Fruit fly (Drosophila melanogaster): ENCODE results near the gene CG14778.

DNA sequence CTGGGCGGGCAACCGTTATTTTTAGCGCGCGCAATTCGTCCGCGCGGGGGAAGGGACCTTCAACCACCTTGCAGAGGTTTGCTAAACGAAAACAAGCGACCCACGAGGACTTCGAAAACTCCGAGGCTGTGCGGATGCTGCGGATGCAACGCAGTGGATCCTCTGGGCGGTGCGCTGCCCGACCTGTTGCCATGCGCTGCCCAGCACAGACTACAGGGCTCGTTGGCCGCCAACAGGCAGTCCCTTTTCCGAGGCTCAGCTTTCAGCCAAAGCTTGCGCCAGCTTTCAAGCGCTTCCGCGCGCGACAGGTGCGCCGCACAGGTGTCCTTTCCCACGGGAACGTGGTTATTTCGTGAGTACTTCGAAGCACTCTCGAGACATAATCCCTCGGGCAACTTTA is 9.1 kb downstream of the CG14778 start:
- TF ChIP-seq psq (optimal IDR thresholded peaks at IDR 0.05) (no peak), usp (GFP tag; optimal IDR thresholded peaks at IDR 0.05) (no peak), Dll (optimal IDR thresholded peaks at IDR 0.05) (no peak), CG8478 (optimal IDR thresholded peaks at IDR 0.05) (no peak), EcR (GFP tag; optimal IDR thresholded peaks at IDR 0.05) (no peak), pan (optimal IDR thresholded peaks at IDR 0.05) (no peak)
